Fruit fly (Drosophila melanogaster) whole organism, embryonic: Measurements from ENCODE around the gene ppk.

Source experiments
- CG15514 ChIP-seq: fragments of 200-800 bp; sonication (Bioruptor generic); optimal IDR thresholded peaks from 3 replicates; lab custom pipeline; 2017; ENCODE audit warnings: missing biosample characterization, missing genetic modification characterization, mild to moderate bottlenecking, moderate library complexity, missing genetic modification reagents
- bigmax ChIP-seq: fragments of 200-800 bp; sonication (Bioruptor generic); optimal IDR thresholded peaks from 2 replicates; lab custom pipeline; 2018; ENCODE audit warnings: missing biosample characterization, mild to moderate bottlenecking, missing genetic modification characterization

- no peak for TF ChIP-seq CG15514
- TF ChIP-seq bigmax (GFP tag; lab: Kevin White, UChicago) = no peak
Measured at dm6 chr2L:14413408-14413807, 32.4 kb upstream of the ppk start.
